Fruit fly (Drosophila melanogaster): ENCODE data around the gene CG43702.

The CG43702 gene

dm6 chr3L:21303659-21304058 lies 5.2 kb downstream of the CG43702 start:
- TF ChIP-seq kay (GFP tag; ENCODE audit: borderline replicate concordance) (peak; percentile 91), Clk (GFP tag; optimal IDR thresholded peaks at IDR 0.05) (no peak), CG12768 (GFP tag; optimal IDR thresholded peaks at IDR 0.05) (peak; percentile 42), CG7045 (GFP tag; optimal IDR thresholded peaks at IDR 0.05) (no peak)

- TF ChIP-seq kay (GFP tag; ENCODE audit: borderline replicate concordance) (peak; percentile 98), CG7101 (tag; optimal IDR thresholded peaks at IDR 0.05) (peak; percentile 100), Crg-1 (GFP tag; optimal IDR thresholded peaks at IDR 0.05) (peak; percentile 99), CG12768 (GFP tag; optimal IDR thresholded peaks at IDR 0.05) (peak; percentile 100), tj (GFP tag; optimal IDR thresholded peaks at IDR 0.05) (peak; percentile 96), CG11617 (GFP tag; optimal IDR thresholded peaks at IDR 0.05) (peak; percentile 100), pad (GFP tag; optimal IDR thresholded peaks at IDR 0.05) (peak; percentile 96), toe (GFP tag; optimal IDR thresholded peaks at IDR 0.05) (peak; percentile 99), CG1620 (GFP tag; optimal IDR thresholded peaks at IDR 0.05) (peak; percentile 99), Mnt (GFP tag; optimal IDR thresholded peaks at IDR 0.05) (peak; percentile 99), Clk (GFP tag; optimal IDR thresholded peaks at IDR 0.05) (peak; percentile 98), CG7045 (GFP tag; optimal IDR thresholded peaks at IDR 0.05) (peak; percentile 100), CG33017 (tag; optimal IDR thresholded peaks at IDR 0.05) (peak; percentile 100), CG5204 (GFP tag; optimal IDR thresholded peaks at IDR 0.05) (peak; percentile 99), CG14711 (tag; optimal IDR thresholded peaks at IDR 0.05) (peak; percentile 99), Hr96 (GFP tag; optimal IDR thresholded peaks at IDR 0.05) (peak; percentile 99), cic (GFP tag; optimal IDR thresholded peaks at IDR 0.05) (peak; percentile 96), bab1 (GFP tag; optimal IDR thresholded peaks at IDR 0.05) (peak; percentile 100), ovo (GFP tag; optimal IDR thresholded peaks at IDR 0.05) (peak; percentile 98), cnc (optimal IDR thresholded peaks at IDR 0.05) (no peak)
Measured at dm6 chr3L:21304400-21304799, 5.9 kb downstream of the CG43702 start, which contains the start of the genes CG11309 and CG7632. TSS of gene CG11309 (minus strand) at chr3L:21304658. TSS of gene CG7632 (plus strand) at chr3L:21304697.

DNA sequence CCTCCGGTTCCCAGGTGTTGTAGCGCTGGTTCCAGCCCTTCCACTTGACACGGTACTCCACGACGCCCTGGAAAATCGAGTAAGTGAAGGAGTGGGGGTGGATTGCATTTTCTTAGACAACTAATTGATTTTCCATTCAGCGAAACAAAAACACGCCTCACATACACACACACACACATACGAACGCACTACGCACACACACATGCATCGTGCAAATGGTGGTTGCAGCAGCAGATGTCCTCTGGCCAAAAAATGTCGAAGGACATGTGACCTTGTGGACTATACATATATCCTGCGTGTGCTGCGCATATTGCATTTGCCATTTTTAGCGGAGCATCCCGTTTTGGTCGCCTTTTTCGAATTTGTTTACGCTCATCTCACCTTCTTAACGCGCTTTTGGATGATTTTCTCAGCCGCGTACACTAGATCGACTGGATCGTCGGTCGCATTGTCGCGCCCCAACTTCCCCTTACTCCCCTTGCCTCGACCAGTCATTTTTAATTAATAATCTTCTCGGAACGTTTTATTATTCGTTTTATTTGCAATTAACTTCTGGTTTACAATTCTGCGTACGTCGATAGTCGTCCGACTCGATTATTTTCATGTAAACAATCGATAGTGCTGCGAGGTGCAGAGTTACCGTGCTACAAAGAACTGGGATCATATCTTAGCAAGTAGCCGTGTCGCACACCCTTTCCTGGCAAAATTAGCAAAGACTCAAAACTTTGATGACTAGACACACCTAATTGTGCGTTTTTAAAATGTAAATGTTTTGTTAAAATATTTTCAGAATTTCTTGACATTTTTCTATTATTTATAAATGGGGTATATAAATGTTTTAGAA lies 19.2 kb downstream of the CG43702 start, which contains the start of gene Pc:
Gene Pc, minus strand, starts transcription at position 605 of the 844 bp plus-strand sequence.
- TF ChIP-seq cnc (optimal IDR thresholded peaks at IDR 0.05) = no peak
- TF ChIP-seq CG7101 (tag; optimal IDR thresholded peaks at IDR 0.05) = no peak
- peak; percentile 3 for TF ChIP-seq cic (GFP tag; optimal IDR thresholded peaks at IDR 0.05)
- no peak for TF ChIP-seq Crg-1 (GFP tag; optimal IDR thresholded peaks at IDR 0.05)
- no peak for TF ChIP-seq pad (GFP tag; optimal IDR thresholded peaks at IDR 0.05)
- no peak for TF ChIP-seq CG11617 (GFP tag; optimal IDR thresholded peaks at IDR 0.05)
- TF ChIP-seq CG12768 (GFP tag; optimal IDR thresholded peaks at IDR 0.05) = no peak
- TF ChIP-seq toe (GFP tag; optimal IDR thresholded peaks at IDR 0.05) = peak; percentile 15
- peak; percentile 86 for TF ChIP-seq CG14711 (tag; optimal IDR thresholded peaks at IDR 0.05)
- TF ChIP-seq bab1 (GFP tag; optimal IDR thresholded peaks at IDR 0.05) = peak; percentile 60
- no peak for TF ChIP-seq Hr96 (GFP tag; optimal IDR thresholded peaks at IDR 0.05)
- TF ChIP-seq tj (GFP tag; optimal IDR thresholded peaks at IDR 0.05) = peak; percentile 70
- peak; percentile 21 for TF ChIP-seq CG1620 (GFP tag; optimal IDR thresholded peaks at IDR 0.05)
- TF ChIP-seq kay (GFP tag; ENCODE audit: borderline replicate concordance) = peak; percentile 88
- peak; percentile 54 for TF ChIP-seq Mnt (GFP tag; optimal IDR thresholded peaks at IDR 0.05)
- no peak for TF ChIP-seq Clk (GFP tag; optimal IDR thresholded peaks at IDR 0.05)
- no peak for TF ChIP-seq CG5204 (GFP tag; optimal IDR thresholded peaks at IDR 0.05)
- no peak for TF ChIP-seq CG7045 (GFP tag; optimal IDR thresholded peaks at IDR 0.05)
- no peak for TF ChIP-seq CG33017 (tag; optimal IDR thresholded peaks at IDR 0.05)

DNA sequence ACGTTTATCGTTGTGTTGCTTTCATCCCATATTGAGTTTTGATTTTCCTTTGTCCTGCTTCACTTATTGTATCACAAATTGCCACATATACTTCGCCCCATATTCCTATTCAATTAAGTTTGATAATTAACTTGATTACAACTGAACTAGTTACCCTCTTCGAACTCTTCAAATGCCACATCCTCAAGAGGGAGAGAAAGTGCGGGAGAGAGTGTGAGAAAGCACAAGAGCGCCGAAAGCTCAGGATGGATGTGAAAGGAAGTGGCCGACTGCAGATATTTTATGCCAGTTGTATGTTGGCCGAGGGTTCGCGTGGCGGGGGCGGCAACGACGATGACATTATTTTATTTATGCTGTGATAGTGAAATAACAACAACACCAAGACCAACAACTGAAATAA lies 20.0 kb downstream of the CG43702 start, which contains the start of gene Rab26:
Gene Rab26, plus strand, starts transcription at position 301 of the 400 bp plus-strand sequence.
- no peak for TF ChIP-seq CG33017 (tag; optimal IDR thresholded peaks at IDR 0.05)
- no peak for TF ChIP-seq Crg-1 (GFP tag; optimal IDR thresholded peaks at IDR 0.05)
- no peak for TF ChIP-seq kay (GFP tag; ENCODE audit: borderline replicate concordance)
- no peak for TF ChIP-seq CG11617 (GFP tag; optimal IDR thresholded peaks at IDR 0.05)
- TF ChIP-seq CG1620 (GFP tag; optimal IDR thresholded peaks at IDR 0.05) = no peak
- TF ChIP-seq Hr96 (GFP tag; optimal IDR thresholded peaks at IDR 0.05) = no peak
- no peak for TF ChIP-seq CG5204 (GFP tag; optimal IDR thresholded peaks at IDR 0.05)
- TF ChIP-seq tj (GFP tag; optimal IDR thresholded peaks at IDR 0.05) = no peak
- no peak for TF ChIP-seq Mnt (GFP tag; optimal IDR thresholded peaks at IDR 0.05)
- TF ChIP-seq CG14711 (tag; optimal IDR thresholded peaks at IDR 0.05) = no peak
- TF ChIP-seq pad (GFP tag; optimal IDR thresholded peaks at IDR 0.05) = no peak
- no peak for TF ChIP-seq cnc (optimal IDR thresholded peaks at IDR 0.05)
- no peak for TF ChIP-seq ovo (GFP tag; optimal IDR thresholded peaks at IDR 0.05)
- TF ChIP-seq CG12768 (GFP tag; optimal IDR thresholded peaks at IDR 0.05) = no peak
- no peak for TF ChIP-seq CG7101 (tag; optimal IDR thresholded peaks at IDR 0.05)
- no peak for TF ChIP-seq Clk (GFP tag; optimal IDR thresholded peaks at IDR 0.05)
- TF ChIP-seq CG7045 (GFP tag; optimal IDR thresholded peaks at IDR 0.05) = no peak
- TF ChIP-seq bab1 (GFP tag; optimal IDR thresholded peaks at IDR 0.05) = no peak
- no peak for TF ChIP-seq cic (GFP tag; optimal IDR thresholded peaks at IDR 0.05)

DNA sequence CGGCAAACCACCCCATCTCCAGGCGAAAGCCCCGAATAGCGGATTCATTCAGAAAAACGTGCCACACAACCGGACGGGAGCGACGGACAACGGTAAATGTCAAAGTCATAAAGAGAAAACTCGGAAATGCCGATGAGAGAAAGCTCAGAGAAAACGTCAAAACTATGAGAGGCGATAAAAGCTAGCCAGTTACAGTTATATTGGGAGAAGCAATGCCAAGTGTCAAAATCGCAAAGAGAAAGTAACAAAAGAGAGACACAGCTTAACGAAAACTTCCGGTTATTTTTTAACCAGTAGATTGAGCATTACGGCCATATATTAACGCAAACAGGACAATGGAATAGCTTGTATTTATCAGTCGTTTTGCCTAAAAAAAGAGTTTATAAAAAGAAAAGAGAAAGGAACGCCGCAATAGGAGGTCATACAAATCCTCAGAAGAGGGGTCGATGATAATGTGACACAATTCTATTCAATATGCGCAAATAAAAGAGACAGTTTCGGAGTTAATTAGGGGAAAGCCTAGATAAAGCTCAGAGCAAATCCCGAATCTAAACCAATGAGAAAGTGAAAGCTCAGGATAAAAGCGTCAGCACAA lies 20.9 kb downstream of the CG43702 start:
- peak; percentile 0 for TF ChIP-seq pad (GFP tag; optimal IDR thresholded peaks at IDR 0.05)
- TF ChIP-seq CG11617 (GFP tag; optimal IDR thresholded peaks at IDR 0.05) = no peak
- TF ChIP-seq tj (GFP tag; optimal IDR thresholded peaks at IDR 0.05) = no peak
- no peak for TF ChIP-seq cic (GFP tag; optimal IDR thresholded peaks at IDR 0.05)
